Fruit fly (Drosophila melanogaster): ENCODE results near the gene CG15293.

dm6 chr2L:14095683-14096082 is 13.6 kb downstream of the CG15293 start:
- TF ChIP-seq H15 (GFP tag; IDR thresholded peaks at IDR 0.05) (no peak), CG15601 (tag; optimal IDR thresholded peaks at IDR 0.05) (no peak), CG13287 (GFP tag; IDR thresholded peaks at IDR 0.05; ENCODE audit: partially characterized antibody) (no peak), zfh2 (GFP tag; optimal IDR thresholded peaks at IDR 0.05) (no peak), CG7556 (GFP tag; optimal IDR thresholded peaks at IDR 0.05) (no peak), fd96Cb (tag; optimal IDR thresholded peaks at IDR 0.05) (no peak), CTCF (GFP tag; optimal IDR thresholded peaks at IDR 0.05) (no peak), z (GFP tag; IDR thresholded peaks at IDR 0.05) (no peak), CG3838 (GFP tag; optimal IDR thresholded peaks at IDR 0.05) (no peak), p53 (GFP tag; optimal IDR thresholded peaks at IDR 0.05) (no peak), CG8478 (optimal IDR thresholded peaks at IDR 0.05) (no peak)
